Fruit fly (Drosophila melanogaster) whole organism, embryonic: Measurements from ENCODE around the gene CG10345.

Source experiments
- Ada2b ChIP-seq: fragments of 200-800 bp; sonication (Bioruptor generic); IDR thresholded peaks from 2 replicates; pipeline ENCODE4 v1.3.6; 2022; ENCODE audit warnings: missing biosample characterization, missing genetic modification characterization
- CG10274 ChIP-seq: fragments of 200-800 bp; sonication (Bioruptor generic); optimal IDR thresholded peaks from 3 replicates; lab custom pipeline; 2017; ENCODE audit warnings: missing biosample characterization, mild to moderate bottlenecking, missing genetic modification characterization
- CG10543 ChIP-seq: fragments of 200-800 bp; sonication (Bioruptor generic); optimal IDR thresholded peaks from 3 replicates; lab custom pipeline; 2017; ENCODE audit warnings: missing biosample characterization, mild to moderate bottlenecking, missing genetic modification characterization, moderate library complexity
- CG12236 ChIP-seq: fragments of 200-800 bp; sonication (Bioruptor generic); optimal IDR thresholded peaks from 2 replicates; lab custom pipeline; 2016; ENCODE audit warnings: missing biosample characterization, missing genetic modification characterization
- CG12769 ChIP-seq: fragments of 200-800 bp; sonication (Bioruptor generic); optimal IDR thresholded peaks from 2 replicates; lab custom pipeline; 2019; ENCODE audit warnings: missing biosample characterization, mild to moderate bottlenecking, missing genetic modification characterization, moderate library complexity
- CG14014 ChIP-seq: fragments of 200-800 bp; sonication (Bioruptor generic); IDR thresholded peaks from 2 replicates; pipeline ENCODE4 v1.3.6; 2022; ENCODE audit warnings: missing biosample characterization, missing genetic modification characterization
- CG14667 ChIP-seq: fragments of 200-800 bp; sonication (Bioruptor generic); IDR thresholded peaks from 2 replicates; pipeline ENCODE4 v1.3.6; 2022; ENCODE audit warnings: missing biosample characterization, missing genetic modification characterization
- CG15073 ChIP-seq: fragments of 200-800 bp; sonication (Bioruptor generic); optimal IDR thresholded peaks from 2 replicates; lab custom pipeline; 2016; ENCODE audit warnings: missing biosample characterization, missing genetic modification characterization
- CG15514 ChIP-seq: fragments of 200-800 bp; sonication (Bioruptor generic); optimal IDR thresholded peaks from 3 replicates; lab custom pipeline; 2017; ENCODE audit warnings: missing biosample characterization, missing genetic modification characterization, mild to moderate bottlenecking, moderate library complexity, missing genetic modification reagents
- CG17328 ChIP-seq: fragments of 200-800 bp; sonication (Bioruptor generic); IDR thresholded peaks from 2 replicates; pipeline ENCODE4 v1.3.6; 2022; ENCODE audit warnings: missing biosample characterization, missing genetic modification characterization
- CG17359 ChIP-seq: fragments of 200-800 bp; sonication (Bioruptor generic); optimal IDR thresholded peaks from 3 replicates; lab custom pipeline; 2018; ENCODE audit warnings: missing biosample characterization, mild to moderate bottlenecking, missing genetic modification characterization, moderate library complexity
- CG18476 ChIP-seq: fragments of 200-800 bp; sonication (Bioruptor generic); optimal IDR thresholded peaks from 2 replicates; lab custom pipeline; 2016; ENCODE audit warnings: missing biosample characterization, mild to moderate bottlenecking, missing genetic modification characterization
- CG18619 ChIP-seq: fragments of 200-800 bp; sonication (Bioruptor generic); optimal IDR thresholded peaks from 3 replicates; lab custom pipeline; 2017; ENCODE audit warnings: missing biosample characterization, mild to moderate bottlenecking, missing genetic modification characterization
- CG30020 ChIP-seq: fragments of 200-800 bp; optimal IDR thresholded peaks from 2 replicates; lab custom pipeline; 2019; ENCODE audit warnings: missing biosample characterization, mild to moderate bottlenecking, missing genetic modification characterization, moderate library complexity
- CG31441 ChIP-seq: fragments of 200-800 bp; sonication (Bioruptor generic); IDR thresholded peaks from 2 replicates; pipeline ENCODE4 v1.3.6; 2022; ENCODE audit warnings: missing biosample characterization, missing genetic modification characterization
- CG3726 ChIP-seq: fragments of 200-800 bp; sonication (Bioruptor generic); IDR thresholded peaks from 3 replicates; pipeline ENCODE4, ENCODE4 v1.3.6; 2022; ENCODE audit warnings: missing biosample characterization, missing genetic modification characterization
- CG5180 ChIP-seq: fragments of 200-800 bp; sonication (Bioruptor generic); optimal IDR thresholded peaks from 3 replicates; lab custom pipeline; 2017; ENCODE audit warnings: missing biosample characterization, missing genetic modification characterization, mild to moderate bottlenecking, moderate library complexity, missing genetic modification reagents
- CG6791 ChIP-seq: fragments of 200-800 bp; sonication (Bioruptor generic); IDR thresholded peaks from 3 replicates; pipeline ENCODE4 v1.3.6; 2022; ENCODE audit warnings: missing biosample characterization, missing genetic modification characterization; ENCODE audit not compliant: partially characterized antibody
- CG8478 ChIP-seq: fragments of >200 bp; optimal IDR thresholded peaks from 2 replicates; lab custom pipeline; 2018
- CG9797 ChIP-seq: fragments of 200-800 bp; sonication (Bioruptor generic); optimal IDR thresholded peaks from 3 replicates; lab custom pipeline; 2018; ENCODE audit warnings: missing biosample characterization, mild to moderate bottlenecking, missing genetic modification characterization
- Dbx ChIP-seq: fragments of 200-800 bp; sonication (Bioruptor generic); IDR thresholded peaks from 3 replicates; pipeline ENCODE4 v1.3.6; 2022; ENCODE audit warnings: missing biosample characterization, missing genetic modification characterization
- E2f2 ChIP-seq: fragments of 200-800 bp; sonication (Bioruptor generic); IDR thresholded peaks from 2 replicates; pipeline ENCODE4 v1.3.6; 2022; ENCODE audit warnings: missing biosample characterization, missing genetic modification characterization
- ERR ChIP-seq: fragments of 200-800 bp; sonication (Bioruptor generic); optimal IDR thresholded peaks from 2 replicates; lab custom pipeline; 2016; ENCODE audit warnings: missing biosample characterization, missing genetic modification characterization
- HHEX ChIP-seq: fragments of 200-800 bp; sonication (Bioruptor generic); optimal IDR thresholded peaks from 3 replicates; lab custom pipeline; 2017; ENCODE audit warnings: missing biosample characterization, mild to moderate bottlenecking, missing genetic modification characterization, missing genetic modification reagents
- HLH54F ChIP-seq: fragments of 200-800 bp; sonication (Bioruptor generic); optimal IDR thresholded peaks from 3 replicates; lab custom pipeline; 2016; ENCODE audit warnings: missing biosample characterization, missing genetic modification characterization
- Hand ChIP-seq: fragments of 200-800 bp; sonication (Bioruptor generic); optimal IDR thresholded peaks from 2 replicates; lab custom pipeline; 2017; ENCODE audit warnings: mild to moderate bottlenecking, missing biosample characterization, missing genetic modification reagents, missing genetic modification characterization
- HmgZ ChIP-seq: fragments of 200-800 bp; sonication (Bioruptor generic); optimal IDR thresholded peaks from 2 replicates; lab custom pipeline; 2018; ENCODE audit warnings: missing biosample characterization, mild to moderate bottlenecking, missing genetic modification characterization
- Nf-YC ChIP-seq: fragments of 200-800 bp; optimal IDR thresholded peaks from 3 replicates; lab custom pipeline; 2019; ENCODE audit warnings: missing biosample characterization, mild to moderate bottlenecking, missing genetic modification characterization, moderate library complexity
- Ptx1 ChIP-seq: fragments of 200-800 bp; sonication (Bioruptor generic); IDR thresholded peaks from 2 replicates; pipeline ENCODE4 v1.3.6; 2022; ENCODE audit warnings: missing biosample characterization, missing genetic modification characterization
- Sry-β ChIP-seq: fragments of 200-800 bp; sonication (Bioruptor generic); optimal IDR thresholded peaks from 2 replicates; lab custom pipeline; 2018; ENCODE audit warnings: missing biosample characterization, mild to moderate bottlenecking, missing genetic modification characterization, moderate library complexity
- Taf1 ChIP-seq: fragments of 200-800 bp; sonication (Bioruptor generic); IDR thresholded peaks from 2 replicates; pipeline ENCODE4 v1.3.6; 2022; ENCODE audit warnings: missing biosample characterization, missing genetic modification characterization
- Tbp ChIP-seq: fragments of >200 bp; optimal IDR thresholded peaks from 2 replicates; lab custom pipeline; 2018; ENCODE audit warnings: missing biosample characterization, missing genetic modification characterization
- Xbp1 ChIP-seq: fragments of 200-800 bp; sonication (Bioruptor generic); optimal IDR thresholded peaks from 3 replicates; lab custom pipeline; 2016; ENCODE audit warnings: missing biosample characterization, mild to moderate bottlenecking, missing genetic modification characterization
- Xrp1 ChIP-seq: fragments of 200-800 bp; sonication (Bioruptor generic); IDR thresholded peaks from 2 replicates; pipeline ENCODE4 v1.3.6; 2022; ENCODE audit warnings: missing biosample characterization, missing genetic modification characterization
- chinmo ChIP-seq: fragments of 200-800 bp; sonication (Bioruptor generic); IDR thresholded peaks from 4 replicates; pipeline ENCODE4 v1.3.6; 2022; ENCODE audit warnings: missing biosample characterization, missing genetic modification characterization; ENCODE audit not compliant: partially characterized antibody
- dysf ChIP-seq: fragments of 200-800 bp; sonication (Bioruptor generic); IDR thresholded peaks from 3 replicates; pipeline ENCODE4 v1.3.6; 2022; ENCODE audit warnings: missing biosample characterization, missing genetic modification characterization
- ewg ChIP-seq: fragments of 200-800 bp; sonication (Bioruptor generic); optimal IDR thresholded peaks from 3 replicates; lab custom pipeline; 2017; ENCODE audit warnings: mild to moderate bottlenecking, missing biosample characterization, missing genetic modification reagents, missing genetic modification characterization
- gcm2 ChIP-seq: fragments of 200-800 bp; sonication (Bioruptor generic); optimal IDR thresholded peaks from 2 replicates; lab custom pipeline; 2016; ENCODE audit warnings: missing biosample characterization, missing genetic modification characterization
- gsb-n ChIP-seq: fragments of 200-800 bp; sonication (Bioruptor generic); optimal IDR thresholded peaks from 3 replicates; lab custom pipeline; 2018; ENCODE audit warnings: missing biosample characterization, mild to moderate bottlenecking, missing genetic modification characterization
- hbn ChIP-seq: fragments of 200-800 bp; sonication (Bioruptor generic); IDR thresholded peaks from 2 replicates; pipeline ENCODE4 v1.3.6; 2022; ENCODE audit warnings: missing biosample characterization, missing genetic modification characterization; ENCODE audit not compliant: partially characterized antibody
- phol ChIP-seq: fragments of 200-800 bp; sonication (Bioruptor generic); optimal IDR thresholded peaks from 3 replicates; lab custom pipeline; 2018; ENCODE audit warnings: missing biosample characterization, mild to moderate bottlenecking, missing genetic modification characterization, moderate library complexity
- pros ChIP-seq: fragments of 200-800 bp; sonication (Bioruptor generic); optimal IDR thresholded peaks from 3 replicates; lab custom pipeline; 2019; ENCODE audit warnings: missing biosample characterization, mild to moderate bottlenecking, missing genetic modification characterization, moderate library complexity
- scrt ChIP-seq: fragments of 200-800 bp; sonication (Bioruptor generic); optimal IDR thresholded peaks from 2 replicates; lab custom pipeline; 2018; ENCODE audit warnings: missing biosample characterization, mild to moderate bottlenecking, missing genetic modification characterization, moderate library complexity
- sisA ChIP-seq: fragments of 200-800 bp; sonication (Bioruptor generic); IDR thresholded peaks from 2 replicates; pipeline ENCODE4 v1.3.6; 2022; ENCODE audit warnings: missing biosample characterization, missing genetic modification characterization
- slp2 ChIP-seq: fragments of 200-800 bp; sonication (Bioruptor generic); optimal IDR thresholded peaks from 2 replicates; lab custom pipeline; 2016; ENCODE audit warnings: missing biosample characterization, missing genetic modification characterization
- so ChIP-seq: fragments of 200-800 bp; sonication (Bioruptor generic); IDR thresholded peaks from 3 replicates; pipeline ENCODE4 v1.3.6; 2022; ENCODE audit warnings: missing biosample characterization, missing genetic modification characterization
- vfl ChIP-seq: fragments of 200-800 bp; sonication (Bioruptor generic); optimal IDR thresholded peaks from 2 replicates; lab custom pipeline; 2016; ENCODE audit warnings: missing biosample characterization, missing genetic modification characterization
- vnd ChIP-seq: fragments of 200-800 bp; sonication (Bioruptor generic); IDR thresholded peaks from 3 replicates; pipeline ENCODE4 v1.3.6; 2022; ENCODE audit warnings: missing biosample characterization, missing genetic modification characterization; ENCODE audit not compliant: partially characterized antibody
- wek ChIP-seq: fragments of 200-800 bp; sonication (Bioruptor generic); optimal IDR thresholded peaks from 3 replicates; lab custom pipeline; 2018; ENCODE audit warnings: missing biosample characterization, mild to moderate bottlenecking, missing genetic modification characterization, moderate library complexity

The CG10345 gene

dm6 chr3R:16646952-16647715, 42.5 kb upstream of the CG10345 start, which contains the start of the genes CG10324 and CCT3 (continued):
- TF ChIP-seq Ada2b (GFP tag; lab: Robert Waterston, UW) (peak; percentile 48), Xbp1 (peak; percentile 70), ERR (GFP tag; lab: Kevin White, UChicago) (no peak), HHEX (GFP tag; lab: Kevin White, UChicago) (peak; percentile 51), ewg (no peak), Xrp1 (GFP tag; lab: Robert Waterston, UW) (peak; percentile 74), CG6791 (GFP tag; lab: Robert Waterston, UW) (peak; percentile 76), wek (peak; percentile 10), CG18619 (GFP tag; lab: Kevin White, UChicago) (peak; percentile 65), Ptx1 (peak; percentile 67), chinmo (0 out of 4 replicates have a peak, but pooled peaks have one; percentile 29), pros (GFP tag; lab: Kevin White, UChicago) (no peak), CG3726 (no peak), hbn (no peak; the same call in 1 of the 2 replicates), scrt (no peak), phol (tag; lab: Kevin White, UChicago) (peak; percentile 84), CG30020 (tag; lab: Kevin White, UChicago) (peak; percentile 91), so (GFP tag; lab: Robert Waterston, UW) (0 out of 3 replicates have a peak, but pooled peaks have one; percentile 30), CG10274 (no peak), Hand (GFP tag; lab: Kevin White, UChicago) (peak; percentile 16), vfl (GFP tag; lab: Kevin White, UChicago) (peak; percentile 22), CG9797 (no peak), HLH54F (GFP tag; lab: Kevin White, UChicago) (peak; percentile 46), dysf (peak; percentile 78), CG31441 (peak; percentile 74), CG17328 (peak; percentile 40; the same call in 1 of the 2 replicates), CG5180 (GFP tag; lab: Kevin White, UChicago) (no peak), Taf1 (GFP tag; lab: Robert Waterston, UW) (no peak), CG12236 (GFP tag; lab: Kevin White, UChicago) (no peak), CG17359 (peak; percentile 70), gsb-n (tag; lab: Kevin White, UChicago) (no peak), CG14667 (GFP tag; lab: Robert Waterston, UW) (no peak; the same call in 1 of the 2 replicates), CG8478 (lab: Kevin White, UChicago) (no peak), CG14014 (GFP tag; lab: Robert Waterston, UW) (peak; percentile 67), sisA (peak; percentile 49), CG15514 (peak; percentile 35), vnd (GFP tag; lab: Robert Waterston, UW) (peak; percentile 77), slp2 (GFP tag; lab: Kevin White, UChicago) (peak; percentile 21), E2f2 (peak; percentile 79), CG15073 (GFP tag; lab: Kevin White, UChicago) (no peak), CG12769 (no peak), gcm2 (GFP tag; lab: Kevin White, UChicago) (peak; percentile 4), HmgZ (tag; lab: Kevin White, UChicago) (peak; percentile 38), Nf-YC (tag; lab: Kevin White, UChicago) (peak; percentile 77), CG10543 (GFP tag; lab: Kevin White, UChicago) (peak; percentile 82), Tbp (GFP tag; lab: Kevin White, UChicago) (no peak), CG18476 (GFP tag; lab: Kevin White, UChicago) (peak; percentile 53), Dbx (GFP tag; lab: Robert Waterston, UW) (peak; percentile 44; the same call in 1 of the 3 replicates), Sry-β (GFP tag; lab: Kevin White, UChicago) (no peak)
